Worm (Caenorhabditis elegans): ENCODE results near the gene pnk-4.
A peak's percentile ranks its signal among the peaks of the same experiment; 100 is the strongest.

pnk-4 gene

ce11 chrX:5117571-5117970, 29.9 kb downstream of the pnk-4 start (continued):
- no peak for TF ChIP-seq saeg-2 (GFP tag; IDR thresholded peaks at IDR 0.05)

- peak; percentile 53 for TF ChIP-seq mes-2 (tag; optimal IDR thresholded peaks at IDR 0.05; ENCODE audit: poor library complexity, severe bottlenecking)
- peak in 1 of 2 experiments; percentile 11 for TF ChIP-seq hif-1 (tag; optimal IDR thresholded peaks at IDR 0.05)
- peak; percentile 40 for TF ChIP-seq rbr-2 (tag; optimal IDR thresholded peaks at IDR 0.05)
- no peak for TF ChIP-seq zip-2 (tag; optimal IDR thresholded peaks at IDR 0.05)
- TF ChIP-seq skn-1 (tag; optimal IDR thresholded peaks at IDR 0.05), result no peak
- TF ChIP-seq hlh-11 (tag; optimal IDR thresholded peaks at IDR 0.05), result peak; percentile 85
- TF ChIP-seq set-16 (GFP tag; IDR thresholded peaks at IDR 0.05), result peak; percentile 41
- TF ChIP-seq nhr-28 (tag; optimal IDR thresholded peaks at IDR 0.05), result peak; percentile 64
- TF ChIP-seq ces-1 (GFP tag; optimal IDR thresholded peaks at IDR 0.05), result no peak
- TF ChIP-seq hlh-30 (tag; optimal IDR thresholded peaks at IDR 0.05; ENCODE audit: insufficient read depth), result peak; percentile 85
- no peak for TF ChIP-seq nhr-237 (tag; optimal IDR thresholded peaks at IDR 0.05)
- peak in 1 of 2 experiments; percentile 8 for TF ChIP-seq unc-62 (GFP tag; optimal IDR thresholded peaks at IDR 0.05 in 1 of 2)
- no peak for TF ChIP-seq unc-62 (tag; optimal IDR thresholded peaks at IDR 0.05)
- TF ChIP-seq daf-12 (tag; optimal IDR thresholded peaks at IDR 0.05), result no peak
- no peak for TF ChIP-seq unc-130 (GFP tag; optimal IDR thresholded peaks at IDR 0.05)
- peak; percentile 17 for TF ChIP-seq nhr-25 (tag; optimal IDR thresholded peaks at IDR 0.05; ENCODE audit: borderline replicate concordance, insufficient read depth)
- TF ChIP-seq nhr-11 (tag; optimal IDR thresholded peaks at IDR 0.05), result no peak
- peak; percentile 43; the same call in 1 of the 2 replicates for TF ChIP-seq dmd-6 (GFP tag; IDR thresholded peaks at IDR 0.05)
- no peak for TF ChIP-seq tag-97 (GFP tag; IDR thresholded peaks at IDR 0.05)
- TF ChIP-seq ctbp-1 (GFP tag; IDR thresholded peaks at IDR 0.05), result peak; percentile 59; the same call in 1 of the 2 replicates
- TF ChIP-seq ceh-20 (GFP tag; IDR thresholded peaks at IDR 0.05), result 0 out of 2 replicates have a peak, but pooled peaks have one; percentile 45
- TF ChIP-seq duxl-1 (tag; optimal IDR thresholded peaks at IDR 0.05; ENCODE audit: poor library complexity), result peak; percentile 40
- peak; percentile 80 for TF ChIP-seq mxl-3 (GFP tag; optimal IDR thresholded peaks at IDR 0.05)
- TF ChIP-seq nhr-48 (tag; optimal IDR thresholded peaks at IDR 0.05), result peak; percentile 60
- TF ChIP-seq T26A8.4 (GFP tag; IDR thresholded peaks at IDR 0.05), result peak; percentile 68
- no peak for TF ChIP-seq aly-2 (tag; optimal IDR thresholded peaks at IDR 0.05)
- TF ChIP-seq Y5F2A.4 (GFP tag; optimal IDR thresholded peaks at IDR 0.05), result no peak
- peak; percentile 23 to 75 for TF ChIP-seq mdl-1 (tag; optimal IDR thresholded peaks at IDR 0.05)
- peak; percentile 65; the same call in 1 of the 2 replicates for TF ChIP-seq egl-43 (GFP tag; IDR thresholded peaks at IDR 0.05)
- 0 out of 2 replicates have a peak, but pooled peaks have one; percentile 34 for TF ChIP-seq tra-1 (GFP tag; IDR thresholded peaks at IDR 0.05)
- TF ChIP-seq F37D6.2 (tag; optimal IDR thresholded peaks at IDR 0.05), result no peak
- TF ChIP-seq spr-1 (tag; optimal IDR thresholded peaks at IDR 0.05), result peak; percentile 18
- TF ChIP-seq mep-1 (tag; optimal IDR thresholded peaks at IDR 0.05), result peak; percentile 42
- peak in 1 of 2 experiments; percentile 54 for TF ChIP-seq lsy-2 (tag; optimal IDR thresholded peaks at IDR 0.05)
- no peak for TF ChIP-seq F26F4.8 (GFP tag; conservative IDR thresholded peaks at IDR 0.05)
- TF ChIP-seq dve-1 (tag; optimal IDR thresholded peaks at IDR 0.05; ENCODE audit: insufficient read depth), result peak; percentile 44
Measured at ce11 chrX:5119246-5119645, 31.6 kb downstream of the pnk-4 start.

ce11 chrX:5119686-5120085, 32.0 kb downstream of the pnk-4 start:
- peak; percentile 92 for TF ChIP-seq aha-1 (tag)
- no peak for TF ChIP-seq daf-19 (GFP tag; conservative IDR thresholded peaks at IDR 0.05)
- no peak for TF ChIP-seq T26A8.4 (GFP tag; IDR thresholded peaks at IDR 0.05)
- TF ChIP-seq ZK546.5 (tag; optimal IDR thresholded peaks at IDR 0.05), result no peak
- TF ChIP-seq T20F7.1 (GFP tag; optimal IDR thresholded peaks at IDR 0.05), result peak; percentile 6
- TF ChIP-seq mdl-1 (tag; optimal IDR thresholded peaks at IDR 0.05), result no peak
- no peak for TF ChIP-seq daf-12 (tag; optimal IDR thresholded peaks at IDR 0.05)
- TF ChIP-seq Y75B8A.6 (GFP tag; IDR thresholded peaks at IDR 0.05), result no peak
